Worm (Caenorhabditis elegans) whole organism, late embryonic: ENCODE data around the gene M28.8.

ENCODE experiments used
- ceh-14 ChIP-seq: sonication (generic microtip); optimal IDR thresholded peaks from 2 replicates; lab custom pipeline; 2016; ENCODE audit warnings: missing genotype, missing genetic modification characterization, missing compliant biosample characterization
- dmd-4 ChIP-seq: sonication (generic microtip); optimal IDR thresholded peaks from 2 replicates; lab custom pipeline; 2016; ENCODE audit warnings: borderline replicate concordance, missing genetic modification characterization, missing compliant biosample characterization
- elt-4 ChIP-seq: sonication (generic microtip); optimal IDR thresholded peaks from 2 replicates; lab custom pipeline; 2016; ENCODE audit warnings: missing genetic modification characterization, missing compliant biosample characterization
- ets-4 ChIP-seq: sonication (generic microtip); optimal IDR thresholded peaks from 2 replicates; lab custom pipeline; 2016; ENCODE audit warnings: missing genetic modification characterization, missing compliant biosample characterization
- hlh-8 ChIP-seq: sonication (generic microtip); optimal IDR thresholded peaks from 2 replicates; lab custom pipeline; 2016; ENCODE audit warnings: missing genotype, missing genetic modification characterization, missing compliant biosample characterization
- lin-11 ChIP-seq: fragments of 200-800 bp; sonication (Bioruptor generic); optimal IDR thresholded peaks from 2 replicates; lab custom pipeline; 2018; ENCODE audit warnings: mild to moderate bottlenecking, missing genetic modification characterization, missing compliant biosample characterization
- madf-2 ChIP-seq: sonication (generic microtip); optimal IDR thresholded peaks from 2 replicates; lab custom pipeline; 2017; ENCODE audit warnings: missing genetic modification characterization, missing compliant biosample characterization
- pag-3 ChIP-seq: sonication (generic microtip); optimal IDR thresholded peaks from 2 replicates; lab custom pipeline; 2016; ENCODE audit warnings: missing compliant biosample characterization, missing genetic modification characterization, borderline replicate concordance
- pha-4 ChIP-seq: fragments of 150-350 bp; optimal IDR thresholded peaks from 2 replicates; lab custom pipeline; 2018; ENCODE audit warnings: missing biosample characterization, missing genetic modification reagents, missing genetic modification characterization

ce11 chrII:10665031-10665430, 37.0 kb downstream of the M28.8 start, which contains the start of gene D2089.3:
- TF ChIP-seq dmd-4 (tag; lab: Kevin White, UChicago) (no peak), lin-11 (no peak), ceh-14 (tag; lab: Kevin White, UChicago) (no peak), pag-3 (no peak), hlh-8 (tag; lab: Kevin White, UChicago) (no peak), pha-4 (tag; lab: Kevin White, UChicago) (no peak), ets-4 (no peak), madf-2 (tag; lab: Kevin White, UChicago) (no peak), elt-4 (tag; lab: Kevin White, UChicago) (no peak)
